Fruit fly (Drosophila melanogaster) whole organism, adult: ENCODE results near the gene ppk10.

Experiments
- CG12768 ChIP-seq: fragments of 200-800 bp; sonication (Bioruptor generic); optimal IDR thresholded peaks from 2 replicates; lab custom pipeline; 2017; ENCODE audit warnings: missing biosample characterization, missing genetic modification characterization, mild to moderate bottlenecking, moderate library complexity, missing genetic modification reagents
- CG14711 ChIP-seq: fragments of 200-800 bp; sonication (Bioruptor generic); optimal IDR thresholded peaks from 2 replicates; lab custom pipeline; 2018; ENCODE audit warnings: missing biosample characterization, mild to moderate bottlenecking, missing genetic modification characterization, moderate library complexity
- CG1620 ChIP-seq: fragments of 200-800 bp; sonication (Bioruptor generic); optimal IDR thresholded peaks from 2 replicates; lab custom pipeline; 2016; ENCODE audit warnings: missing biosample characterization, missing genetic modification characterization
- CG33017 ChIP-seq: fragments of 200-800 bp; sonication (Bioruptor generic); optimal IDR thresholded peaks from 2 replicates; lab custom pipeline; 2018; ENCODE audit warnings: missing biosample characterization, mild to moderate bottlenecking, missing genetic modification characterization, moderate library complexity
- CG7045 ChIP-seq: fragments of 200-800 bp; sonication (Bioruptor generic); optimal IDR thresholded peaks from 2 replicates; lab custom pipeline; 2017; ENCODE audit warnings: missing biosample characterization, mild to moderate bottlenecking, missing genetic modification characterization
- CG7101 ChIP-seq: fragments of 200-800 bp; sonication (Bioruptor generic); optimal IDR thresholded peaks from 2 replicates; lab custom pipeline; 2018; ENCODE audit warnings: missing biosample characterization, mild to moderate bottlenecking, missing genetic modification characterization, moderate library complexity
- Mnt ChIP-seq: fragments of 200-800 bp; sonication (Bioruptor generic); optimal IDR thresholded peaks from 2 replicates; lab custom pipeline; 2016; ENCODE audit warnings: missing biosample characterization, mild to moderate bottlenecking, missing genetic modification characterization
- bab1 ChIP-seq: fragments of 200-800 bp; sonication (Bioruptor generic); optimal IDR thresholded peaks from 3 replicates; lab custom pipeline; 2019; ENCODE audit warnings: missing biosample characterization, mild to moderate bottlenecking, missing genetic modification characterization, moderate library complexity
- cic ChIP-seq: fragments of 200-800 bp; sonication (Bioruptor generic); optimal IDR thresholded peaks from 2 replicates; lab custom pipeline; 2017; ENCODE audit warnings: missing biosample characterization, mild to moderate bottlenecking, missing genetic modification characterization, moderate library complexity
- pad ChIP-seq: fragments of 200-800 bp; sonication (Bioruptor generic); optimal IDR thresholded peaks from 3 replicates; lab custom pipeline; 2017; ENCODE audit warnings: missing biosample characterization, missing genetic modification characterization, mild to moderate bottlenecking, moderate library complexity, missing genetic modification reagents

- TF ChIP-seq CG7101 (tag; lab: Kevin White, UChicago) (no peak), bab1 (GFP tag; lab: Kevin White, UChicago) (no peak), Mnt (GFP tag; lab: Kevin White, UChicago) (peak; percentile 42), CG12768 (GFP tag; lab: Kevin White, UChicago) (no peak), pad (GFP tag; lab: Kevin White, UChicago) (no peak), CG14711 (tag; lab: Kevin White, UChicago) (no peak), CG7045 (GFP tag; lab: Kevin White, UChicago) (no peak), cic (GFP tag; lab: Kevin White, UChicago) (no peak), CG33017 (tag; lab: Kevin White, UChicago) (no peak), CG1620 (GFP tag; lab: Kevin White, UChicago) (no peak)
These were observed 27.7 kb upstream of the ppk10 start for dm6 chr2L:10479859-10480258.
